Fruit fly (Drosophila melanogaster) whole organism, embryonic: ENCODE measurements around the gene CG45105.

Experiments
- Aef1 ChIP-seq: fragments of 200-800 bp; sonication (Bioruptor generic); IDR thresholded peaks from 3 replicates; pipeline ENCODE4 v1.3.6; 2022; ENCODE audit warnings: missing biosample characterization, missing genetic modification characterization
- CG11560 ChIP-seq: fragments of 200-800 bp; sonication (Bioruptor generic); IDR thresholded peaks from 3 replicates; pipeline ENCODE4 v1.3.6; 2022; ENCODE audit warnings: missing biosample characterization, missing genetic modification characterization
- CG12104 ChIP-seq: fragments of 200-800 bp; sonication (Bioruptor generic); optimal IDR thresholded peaks from 3 replicates; lab custom pipeline; 2016; ENCODE audit warnings: missing biosample characterization, missing genetic modification characterization
- CG16863 ChIP-seq: fragments of 200-800 bp; sonication (Bioruptor generic); optimal IDR thresholded peaks from 3 replicates; lab custom pipeline; 2016; ENCODE audit warnings: missing biosample characterization, missing genetic modification characterization
- CG17328 ChIP-seq: fragments of 200-800 bp; sonication (Bioruptor generic); IDR thresholded peaks from 2 replicates; pipeline ENCODE4 v1.3.6; 2022; ENCODE audit warnings: missing biosample characterization, missing genetic modification characterization
- CG18619 ChIP-seq: fragments of 200-800 bp; sonication (Bioruptor generic); optimal IDR thresholded peaks from 3 replicates; lab custom pipeline; 2017; ENCODE audit warnings: missing biosample characterization, mild to moderate bottlenecking, missing genetic modification characterization
- CG31365 ChIP-seq: fragments of 200-800 bp; sonication (Bioruptor generic); optimal IDR thresholded peaks from 2 replicates; lab custom pipeline; 2018; ENCODE audit warnings: missing biosample characterization, mild to moderate bottlenecking, missing genetic modification characterization
- CG3163 ChIP-seq: fragments of 200-800 bp; sonication (Bioruptor generic); optimal IDR thresholded peaks from 3 replicates; lab custom pipeline; 2016; ENCODE audit warnings: missing biosample characterization, missing genetic modification characterization
- CG3847 ChIP-seq: fragments of 200-800 bp; sonication (Bioruptor generic); IDR thresholded peaks from 2 replicates; pipeline ENCODE4 v1.3.6; 2022; ENCODE audit warnings: missing biosample characterization, missing genetic modification characterization
- CG6689 ChIP-seq: fragments of 200-800 bp; sonication (Bioruptor generic); IDR thresholded peaks from 2 replicates; pipeline ENCODE4 v1.3.6; 2022; ENCODE audit warnings: missing biosample characterization, missing genetic modification characterization
- CG7839 ChIP-seq: fragments of 200-800 bp; sonication (Bioruptor generic); optimal IDR thresholded peaks from 3 replicates; lab custom pipeline; 2018; ENCODE audit warnings: missing biosample characterization, mild to moderate bottlenecking, missing genetic modification characterization, moderate library complexity
- CG8924 ChIP-seq: fragments of 200-800 bp; optimal IDR thresholded peaks from 3 replicates; lab custom pipeline; 2019; ENCODE audit warnings: missing biosample characterization, mild to moderate bottlenecking, missing genetic modification characterization, moderate library complexity
- Dek ChIP-seq: fragments of 200-800 bp; sonication (Bioruptor generic); optimal IDR thresholded peaks from 3 replicates; lab custom pipeline; 2019; ENCODE audit warnings: missing biosample characterization, mild to moderate bottlenecking, missing genetic modification characterization, moderate library complexity
- Dip2 ChIP-seq: fragments of 200-800 bp; sonication (Bioruptor generic); IDR thresholded peaks from 2 replicates; pipeline ENCODE4 v1.3.6; 2022; ENCODE audit warnings: missing biosample characterization, missing genetic modification characterization
- ERR ChIP-seq: fragments of 200-800 bp; sonication (Bioruptor generic); optimal IDR thresholded peaks from 2 replicates; lab custom pipeline; 2016; ENCODE audit warnings: missing biosample characterization, missing genetic modification characterization
- Eip74EF ChIP-seq, 2 experiments: fragments of 200-800 bp in 1 of 2; fragments of >200 bp in 1 of 2; sonication (Bioruptor generic) in 1 of 2; optimal IDR thresholded peaks; 2 replicates each; lab custom pipeline; 2017 to 2019; ENCODE audit warnings: missing biosample characterization in 2 of 2, missing genetic modification characterization in 2 of 2, mild to moderate bottlenecking in 1 of 2, moderate library complexity in 1 of 2
- Hand ChIP-seq: fragments of 200-800 bp; sonication (Bioruptor generic); optimal IDR thresholded peaks from 2 replicates; lab custom pipeline; 2017; ENCODE audit warnings: mild to moderate bottlenecking, missing biosample characterization, missing genetic modification reagents, missing genetic modification characterization
- HmgZ ChIP-seq: fragments of 200-800 bp; sonication (Bioruptor generic); optimal IDR thresholded peaks from 2 replicates; lab custom pipeline; 2018; ENCODE audit warnings: missing biosample characterization, mild to moderate bottlenecking, missing genetic modification characterization
- Mad ChIP-seq: fragments of 200-800 bp; sonication (Bioruptor generic); optimal IDR thresholded peaks from 2 replicates; lab custom pipeline; 2016; ENCODE audit warnings: missing biosample characterization, missing genetic modification characterization
- Poxn ChIP-seq: fragments of 200-800 bp; sonication (Bioruptor generic); IDR thresholded peaks from 2 replicates; pipeline ENCODE4 v1.3.6; 2022; ENCODE audit warnings: missing biosample characterization, missing genetic modification characterization
- Sry-β ChIP-seq: fragments of 200-800 bp; sonication (Bioruptor generic); optimal IDR thresholded peaks from 2 replicates; lab custom pipeline; 2018; ENCODE audit warnings: missing biosample characterization, mild to moderate bottlenecking, missing genetic modification characterization, moderate library complexity
- Ssrp ChIP-seq: fragments of 200-800 bp; sonication (Bioruptor generic); optimal IDR thresholded peaks from 2 replicates; lab custom pipeline; 2018; ENCODE audit warnings: missing biosample characterization, mild to moderate bottlenecking, missing genetic modification characterization, moderate library complexity
- Stat92E ChIP-seq, 3 experiments: fragments of >200 bp in 2 of 3; fragments of 200-800 bp in 1 of 3; sonication (Bioruptor generic) in 1 of 3; optimal IDR thresholded peaks; 2 replicates each; lab custom pipeline; 2017 to 2019; ENCODE audit warnings: missing biosample characterization in 3 of 3, missing genetic modification characterization in 3 of 3, mild to moderate bottlenecking in 1 of 3, moderate library complexity in 1 of 3
- ab ChIP-seq: fragments of 200-800 bp; sonication (Bioruptor generic); optimal IDR thresholded peaks from 2 replicates; lab custom pipeline; 2016; ENCODE audit warnings: missing biosample characterization, missing genetic modification characterization
- bigmax ChIP-seq: fragments of 200-800 bp; sonication (Bioruptor generic); optimal IDR thresholded peaks from 2 replicates; lab custom pipeline; 2018; ENCODE audit warnings: missing biosample characterization, mild to moderate bottlenecking, missing genetic modification characterization
- caup ChIP-seq: fragments of 200-800 bp; sonication (Bioruptor generic); optimal IDR thresholded peaks from 3 replicates; lab custom pipeline; 2017; ENCODE audit warnings: missing biosample characterization, mild to moderate bottlenecking, missing genetic modification characterization, moderate library complexity; ENCODE audit not compliant: severe bottlenecking
- chinmo ChIP-seq: fragments of 200-800 bp; sonication (Bioruptor generic); IDR thresholded peaks from 4 replicates; pipeline ENCODE4 v1.3.6; 2022; ENCODE audit warnings: missing biosample characterization, missing genetic modification characterization; ENCODE audit not compliant: partially characterized antibody
- crp ChIP-seq, 2 experiments: fragments of 200-800 bp; sonication (Bioruptor generic); optimal IDR thresholded peaks; 2 replicates in 1 of 2; 3 replicates in 1 of 2; lab custom pipeline; 2017; ENCODE audit warnings: missing biosample characterization in 2 of 2, missing genetic modification characterization in 2 of 2, mild to moderate bottlenecking in 1 of 2, moderate library complexity in 1 of 2
- eyg ChIP-seq: fragments of 200-800 bp; sonication (Bioruptor generic); optimal IDR thresholded peaks from 3 replicates; lab custom pipeline; 2016; ENCODE audit warnings: missing biosample characterization, missing genetic modification characterization
- fd102C ChIP-seq: fragments of 200-800 bp; sonication (Bioruptor generic); optimal IDR thresholded peaks from 2 replicates; lab custom pipeline; 2018; ENCODE audit warnings: missing biosample characterization, mild to moderate bottlenecking, missing genetic modification characterization, moderate library complexity
- gcm2 ChIP-seq: fragments of 200-800 bp; sonication (Bioruptor generic); optimal IDR thresholded peaks from 2 replicates; lab custom pipeline; 2016; ENCODE audit warnings: missing biosample characterization, missing genetic modification characterization
- grau ChIP-seq: fragments of 200-800 bp; optimal IDR thresholded peaks from 3 replicates; lab custom pipeline; 2019; ENCODE audit warnings: missing biosample characterization, mild to moderate bottlenecking, missing genetic modification characterization, moderate library complexity
- gro ChIP-seq: fragments of 200-800 bp; sonication (Bioruptor generic); optimal IDR thresholded peaks from 2 replicates; lab custom pipeline; 2016; ENCODE audit warnings: missing biosample characterization, missing genetic modification characterization
- gt ChIP-seq: fragments of 200-800 bp; sonication (Bioruptor generic); IDR thresholded peaks from 2 replicates; pipeline ENCODE4 v1.3.6; 2022; ENCODE audit warnings: missing biosample characterization, missing genetic modification characterization
- kay ChIP-seq: fragments of 200-800 bp; sonication (Bioruptor generic); optimal IDR thresholded peaks from 2 replicates; lab custom pipeline; 2016; ENCODE audit warnings: missing biosample characterization, missing genetic modification characterization
- kni ChIP-seq: fragments of 200-800 bp; sonication (Bioruptor generic); optimal IDR thresholded peaks from 3 replicates; lab custom pipeline; 2017; ENCODE audit warnings: mild to moderate bottlenecking, missing biosample characterization, missing genetic modification reagents, missing genetic modification characterization
- knrl ChIP-seq: fragments of 200-800 bp; sonication (Bioruptor generic); IDR thresholded peaks from 3 replicates; pipeline ENCODE4 v1.3.6; 2022; ENCODE audit warnings: missing biosample characterization, missing genetic modification characterization; ENCODE audit not compliant: partially characterized antibody
- lilli ChIP-seq: fragments of 200-800 bp; sonication (Bioruptor generic); optimal IDR thresholded peaks from 3 replicates; lab custom pipeline; 2016; ENCODE audit warnings: missing biosample characterization, missing genetic modification characterization
- nmo ChIP-seq: fragments of 200-800 bp; sonication (Bioruptor generic); optimal IDR thresholded peaks from 2 replicates; lab custom pipeline; 2018; ENCODE audit warnings: missing biosample characterization, mild to moderate bottlenecking, missing genetic modification characterization, moderate library complexity
- prd ChIP-seq, 3 experiments: fragments of >200 bp in 2 of 3; fragments of 200-800 bp in 1 of 3; sonication (Bioruptor generic) in 1 of 3; optimal IDR thresholded peaks in 2 of 3; IDR thresholded peaks in 1 of 3; 2 replicates in 2 of 3; 3 replicates in 1 of 3; pipeline versions ENCODE4 v1.3.6 to Lab custom; 2017 to 2022; ENCODE audit warnings: missing biosample characterization in 1 of 3, missing genetic modification characterization in 1 of 3
- pum ChIP-seq: fragments of 200-800 bp; sonication (Bioruptor generic); optimal IDR thresholded peaks from 2 replicates; lab custom pipeline; 2016; ENCODE audit warnings: missing biosample characterization, missing genetic modification characterization
- repo ChIP-seq: fragments of 200-800 bp; sonication (Bioruptor generic); optimal IDR thresholded peaks from 2 replicates; lab custom pipeline; 2016; ENCODE audit warnings: missing biosample characterization, missing genetic modification characterization
- rib ChIP-seq: fragments of 200-800 bp; sonication (Bioruptor generic); IDR thresholded peaks from 2 replicates; pipeline ENCODE4 v1.3.6; 2022; ENCODE audit warnings: missing biosample characterization, missing genetic modification characterization
- schlank ChIP-seq: fragments of 200-800 bp; sonication (Bioruptor generic); optimal IDR thresholded peaks from 2 replicates; lab custom pipeline; 2018; ENCODE audit warnings: missing biosample characterization, mild to moderate bottlenecking, missing genetic modification characterization
- sens ChIP-seq: fragments of 200-800 bp; sonication (Bioruptor generic); peaks from one replicate; lab custom pipeline; 2016; ENCODE audit warnings: missing biosample characterization, missing genetic modification characterization
- sim ChIP-seq: fragments of 200-800 bp; sonication (Bioruptor generic); IDR thresholded peaks from 2 replicates; pipeline ENCODE4 v1.3.6; 2022; ENCODE audit warnings: missing biosample characterization, missing genetic modification characterization
- usp ChIP-seq: fragments of >200 bp; optimal IDR thresholded peaks from 2 replicates; lab custom pipeline; 2017; ENCODE audit warnings: missing biosample characterization, missing genetic modification characterization
- wor ChIP-seq: fragments of 200-800 bp; sonication (Bioruptor generic); IDR thresholded peaks from 2 replicates; pipeline ENCODE4 v1.3.6; 2022; ENCODE audit warnings: missing biosample characterization, missing genetic modification characterization
- yki ChIP-seq: fragments of >200 bp; optimal IDR thresholded peaks from 3 replicates; lab custom pipeline; 2018
- zf30C ChIP-seq: fragments of 200-800 bp; sonication (Bioruptor generic); optimal IDR thresholded peaks from 3 replicates; lab custom pipeline; 2018; ENCODE audit warnings: missing biosample characterization, mild to moderate bottlenecking, missing genetic modification characterization

The CG45105 gene

DNA sequence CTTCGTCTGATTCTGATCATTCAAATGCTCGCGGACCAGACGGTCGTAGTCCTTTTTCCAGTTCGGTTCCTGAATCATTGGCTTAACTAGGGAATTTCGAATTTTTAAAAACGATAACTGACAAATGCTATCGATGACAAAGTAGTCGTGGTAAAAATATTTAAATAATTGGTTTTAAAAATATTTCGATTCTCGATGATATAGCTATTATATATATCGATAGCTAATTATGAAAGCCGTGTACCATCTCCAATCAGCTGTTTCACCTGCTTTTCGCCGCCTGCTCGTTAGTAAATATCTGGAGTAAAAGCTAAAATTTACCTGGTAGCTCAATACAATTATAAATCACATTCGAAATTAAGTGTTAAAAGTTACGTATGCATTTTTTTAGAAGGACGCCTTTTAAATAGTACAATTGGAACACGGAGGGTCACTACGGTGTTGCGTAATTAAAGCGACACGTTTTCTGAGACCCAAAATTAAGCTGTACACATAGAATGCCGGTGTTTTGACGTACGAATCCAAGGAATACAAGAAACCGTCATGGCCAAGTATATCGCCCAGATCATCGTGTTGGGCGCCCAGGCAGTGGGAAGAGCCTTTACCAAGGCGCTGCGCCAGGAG is 15.9 kb upstream of the CG45105 start, which contains the start of the genes CG5478 and blp (continued):
- TF ChIP-seq prd (optimal IDR thresholded peaks at IDR 0.05; lab: Kevin White, UChicago) = no peak
- TF ChIP-seq prd (GFP tag; IDR thresholded peaks at IDR 0.05; lab: Robert Waterston, UW) = no peak
- no peak for TF ChIP-seq CG18619 (GFP tag; lab: Kevin White, UChicago)
- TF ChIP-seq knrl = peak; percentile 78
- no peak for TF ChIP-seq Mad (GFP tag; lab: Kevin White, UChicago)
- no peak for TF ChIP-seq grau (tag; lab: Kevin White, UChicago)
- no peak for TF ChIP-seq pum (GFP tag; lab: Kevin White, UChicago)
- no peak for TF ChIP-seq schlank
- TF ChIP-seq bigmax = no peak
- TF ChIP-seq CG31365 (tag; lab: Kevin White, UChicago) = no peak
- no peak; the same call in 2 of the 3 replicates for TF ChIP-seq CG11560 (tag; lab: Robert Waterston, UW)
- no peak for TF ChIP-seq sim (GFP tag; lab: Robert Waterston, UW)
- TF ChIP-seq yki = no peak
- no peak for TF ChIP-seq Sry-β (GFP tag; lab: Kevin White, UChicago)
- TF ChIP-seq ab (GFP tag; lab: Kevin White, UChicago) = no peak
- TF ChIP-seq gro (GFP tag; lab: Kevin White, UChicago) = no peak
- no peak for TF ChIP-seq Hand
- TF ChIP-seq CG16863 (GFP tag; lab: Kevin White, UChicago) = no peak
- TF ChIP-seq CG7839 (tag; lab: Kevin White, UChicago) = no peak
- TF ChIP-seq Stat92E (GFP tag; optimal IDR thresholded peaks at IDR 0.05; lab: Kevin White, UChicago) = peak in 1 of 3 experiments; percentile 10
- TF ChIP-seq Poxn = no peak
- TF ChIP-seq usp (GFP tag; lab: Kevin White, UChicago) = no peak
- no peak for TF ChIP-seq CG17328 (GFP tag; lab: Robert Waterston, UW)
- peak; percentile 26 for TF ChIP-seq kni
- no peak for TF ChIP-seq CG3163
- TF ChIP-seq gcm2 = no peak
- no peak for TF ChIP-seq Dip2 (GFP tag; lab: Robert Waterston, UW)
- TF ChIP-seq Aef1 = no peak
- peak; percentile 30 for TF ChIP-seq nmo (GFP tag; lab: Kevin White, UChicago)
- peak; percentile 69 for TF ChIP-seq sens (GFP tag; lab: Kevin White, UChicago)
- no peak for TF ChIP-seq Eip74EF (GFP tag; optimal IDR thresholded peaks at IDR 0.05; lab: Kevin White, UChicago)
- peak; percentile 87 for TF ChIP-seq chinmo (GFP tag; lab: Robert Waterston, UW)
- TF ChIP-seq zf30C (GFP tag; lab: Kevin White, UChicago) = no peak
- TF ChIP-seq wor (GFP tag; lab: Robert Waterston, UW) = no peak
- TF ChIP-seq rib (GFP tag; lab: Robert Waterston, UW) = no peak
- peak; percentile 42 for TF ChIP-seq HmgZ (tag; lab: Kevin White, UChicago)
- no peak for TF ChIP-seq kay (GFP tag; lab: Kevin White, UChicago)
- TF ChIP-seq CG8924 (tag; lab: Kevin White, UChicago) = no peak
- TF ChIP-seq crp (GFP tag; optimal IDR thresholded peaks at IDR 0.05; lab: Kevin White, UChicago) = peak; percentile 66 to 94
- no peak for TF ChIP-seq eyg
- no peak for TF ChIP-seq ERR (GFP tag; lab: Kevin White, UChicago)
- TF ChIP-seq CG6689 (GFP tag; lab: Robert Waterston, UW) = no peak
- TF ChIP-seq gt (GFP tag; lab: Robert Waterston, UW) = no peak
- TF ChIP-seq Ssrp = no peak
- no peak for TF ChIP-seq CG12104 (GFP tag; lab: Kevin White, UChicago)
- TF ChIP-seq fd102C = no peak
- no peak for TF ChIP-seq Dek
- TF ChIP-seq repo (GFP tag; lab: Kevin White, UChicago) = no peak
- no peak for TF ChIP-seq CG3847 (GFP tag; lab: Robert Waterston, UW)
- TF ChIP-seq lilli (GFP tag; lab: Kevin White, UChicago) = no peak
- no peak for TF ChIP-seq caup (GFP tag; lab: Kevin White, UChicago)
